Worm (Caenorhabditis elegans) whole organism, L1 larva: ENCODE results near the gene efk-1.

Experiments
- ama-1 ChIP-seq: fragments of 150-350 bp; optimal IDR thresholded peaks from 2 replicates; lab custom pipeline; 2014
- blmp-1 ChIP-seq: fragments of 150-350 bp; optimal IDR thresholded peaks from 2 replicates; lab custom pipeline; 2014; ENCODE audit warnings: missing biosample characterization, missing genetic modification characterization
- ceh-8 ChIP-seq: fragments of 200-800 bp; sonication (Bioruptor generic); optimal IDR thresholded peaks from 2 replicates; lab custom pipeline; 2018; ENCODE audit warnings: mild to moderate bottlenecking, missing genetic modification characterization, moderate library complexity, missing compliant biosample characterization
- ceh-82 ChIP-seq, 3 experiments: fragments of 150-350 bp in 1 of 3; sonication (generic microtip) in 2 of 3; optimal IDR thresholded peaks; 2 replicates each; lab custom pipeline; 2014 to 2017; ENCODE audit warnings: missing biosample characterization in 3 of 3, missing genetic modification characterization in 3 of 3
- dpl-1 ChIP-seq, 3 experiments: fragments of 150-350 bp in 2 of 3; sonication (generic microtip) in 1 of 3; optimal IDR thresholded peaks; 2 replicates each; lab custom pipeline; 2014 to 2017; ENCODE audit warnings: missing biosample characterization in 3 of 3, missing genetic modification characterization in 3 of 3, missing genetic modification reagents in 3 of 3
- dsc-1 ChIP-seq: sonication (generic microtip); optimal IDR thresholded peaks from 2 replicates; lab custom pipeline; 2016; ENCODE audit warnings: mild to moderate bottlenecking, missing genetic modification characterization, missing compliant biosample characterization
- efl-3 ChIP-seq: fragments of 200-800 bp; sonication (Bioruptor generic); optimal IDR thresholded peaks from 2 replicates; lab custom pipeline; 2018; ENCODE audit warnings: mild to moderate bottlenecking, missing genetic modification characterization, missing compliant biosample characterization
- elt-2 ChIP-seq: sonication (generic microtip); optimal IDR thresholded peaks from 2 replicates; lab custom pipeline; 2016; ENCODE audit warnings: missing genetic modification characterization, mild to moderate bottlenecking, inconsistent platforms, missing compliant biosample characterization, missing genetic modification reagents
- elt-3 ChIP-seq, 6 experiments: fragments of 150-350 bp in 1 of 6; sonication (generic microtip); optimal IDR thresholded peaks; 2 replicates each; lab custom pipeline; 2017 to 2018; ENCODE audit warnings: missing biosample characterization in 6 of 6, missing genetic modification characterization in 6 of 6, inconsistent platforms in 1 of 6
- fkh-10 ChIP-seq: sonication (generic microtip); optimal IDR thresholded peaks from 2 replicates; lab custom pipeline; 2017; ENCODE audit warnings: missing biosample characterization, missing genetic modification reagents, missing genetic modification characterization
- fkh-4 ChIP-seq: sonication (generic microtip); optimal IDR thresholded peaks from 2 replicates; lab custom pipeline; 2016; ENCODE audit warnings: missing compliant biosample characterization, missing genetic modification characterization, borderline replicate concordance
- fkh-8 ChIP-seq: sonication (generic microtip); optimal IDR thresholded peaks from 2 replicates; lab custom pipeline; 2016; ENCODE audit warnings: mild to moderate bottlenecking, missing genetic modification characterization, missing compliant biosample characterization
- hlh-17 ChIP-seq: fragments of 200-800 bp; sonication (Bioruptor generic); optimal IDR thresholded peaks from 2 replicates; lab custom pipeline; 2018; ENCODE audit warnings: missing genetic modification characterization, mild to moderate bottlenecking, missing compliant biosample characterization, moderate library complexity, borderline replicate concordance
- irx-1 ChIP-seq: sonication (generic microtip); optimal IDR thresholded peaks from 2 replicates; lab custom pipeline; 2016; ENCODE audit warnings: missing genetic modification characterization, missing compliant biosample characterization
- isw-1 ChIP-seq: fragments of 200-800 bp; sonication (Bioruptor generic); IDR thresholded peaks from 2 replicates; pipeline ENCODE4 v1.3.6; 2022; ENCODE audit warnings: missing genetic modification characterization, missing compliant biosample characterization
- lin-14 ChIP-seq: fragments of 200-800 bp; sonication (Bioruptor generic); optimal IDR thresholded peaks from 2 replicates; lab custom pipeline; 2018; ENCODE audit warnings: mild to moderate bottlenecking, missing genetic modification characterization, moderate library complexity, missing compliant biosample characterization
- lin-15B ChIP-seq: fragments of 150-350 bp; sonication (generic microtip); optimal IDR thresholded peaks from 3 replicates; lab custom pipeline; 2014; ENCODE audit warnings: missing biosample characterization, missing genetic modification characterization
- lsy-2 ChIP-seq, 2 experiments: fragments of 150-350 bp; optimal IDR thresholded peaks; 2 replicates each; lab custom pipeline; 2014; ENCODE audit warnings: missing biosample characterization in 2 of 2, missing genetic modification characterization in 2 of 2
- mep-1 ChIP-seq: fragments of 150-350 bp; optimal IDR thresholded peaks from 2 replicates; lab custom pipeline; 2014; ENCODE audit warnings: missing biosample characterization, missing genetic modification characterization
- nhr-19 ChIP-seq: fragments of 200-800 bp; sonication (Bioruptor generic); conservative IDR thresholded peaks from 2 replicates; pipeline ENCODE4 v1.3.6; 2022; ENCODE audit warnings: missing genetic modification characterization, missing compliant biosample characterization
- nhr-20 ChIP-seq: sonication (generic microtip); optimal IDR thresholded peaks from 2 replicates; lab custom pipeline; 2016; ENCODE audit warnings: mild to moderate bottlenecking, missing genetic modification characterization, missing compliant biosample characterization
- nhr-47 ChIP-seq: sonication (generic microtip); optimal IDR thresholded peaks from 2 replicates; lab custom pipeline; 2016; ENCODE audit warnings: mild to moderate bottlenecking, missing genetic modification characterization, moderate library complexity, missing compliant biosample characterization
- nhr-71 ChIP-seq: sonication (generic microtip); optimal IDR thresholded peaks from 2 replicates; lab custom pipeline; 2016; ENCODE audit warnings: mild to moderate bottlenecking, missing genetic modification characterization, moderate library complexity, missing compliant biosample characterization
- nhr-77 ChIP-seq: fragments of 150-350 bp; optimal IDR thresholded peaks from 2 replicates; lab custom pipeline; 2014; ENCODE audit warnings: missing biosample characterization, missing genetic modification characterization
- nhr-85 ChIP-seq: sonication (generic microtip); peaks from one replicate; lab custom pipeline; 2016; ENCODE audit warnings: missing genetic modification characterization, inconsistent platforms, missing compliant biosample characterization
- pag-3 ChIP-seq: sonication (generic microtip); optimal IDR thresholded peaks from 2 replicates; lab custom pipeline; 2017; ENCODE audit warnings: missing genetic modification characterization, mild to moderate bottlenecking, missing compliant biosample characterization, antibody characterized with exemption, borderline replicate concordance; ENCODE audit not compliant: insufficient read depth
- pax-3 ChIP-seq: fragments of 200-800 bp; sonication (Bioruptor generic); optimal IDR thresholded peaks from 2 replicates; lab custom pipeline; 2018; ENCODE audit warnings: mild to moderate bottlenecking, missing genetic modification characterization, moderate library complexity, missing compliant biosample characterization
- snu-23 ChIP-seq: sonication (generic microtip); optimal IDR thresholded peaks from 2 replicates; lab custom pipeline; 2016; ENCODE audit warnings: missing genetic modification characterization, missing compliant biosample characterization
- swsn-7 ChIP-seq: sonication (generic microtip); optimal IDR thresholded peaks from 2 replicates; lab custom pipeline; 2016; ENCODE audit warnings: missing genetic modification characterization, missing compliant biosample characterization
- tbx-2 ChIP-seq: sonication (generic microtip); optimal IDR thresholded peaks from 2 replicates; lab custom pipeline; 2016; ENCODE audit warnings: missing genetic modification characterization, missing compliant biosample characterization
- unc-86 ChIP-seq: sonication (generic microtip); optimal IDR thresholded peaks from 2 replicates; lab custom pipeline; 2016; ENCODE audit warnings: missing genetic modification characterization, missing compliant biosample characterization
- unc-98 ChIP-seq: fragments of 200-800 bp; sonication (Bioruptor generic); IDR thresholded peaks from 2 replicates; pipeline ENCODE4 v1.3.6; 2022; ENCODE audit warnings: missing genetic modification characterization, missing compliant biosample characterization
- xbp-1 ChIP-seq: sonication (generic microtip); optimal IDR thresholded peaks from 2 replicates; lab custom pipeline; 2016; ENCODE audit warnings: missing genetic modification characterization, missing compliant biosample characterization
- zip-4 ChIP-seq: fragments of 200-800 bp; sonication (Bioruptor generic); optimal IDR thresholded peaks from 2 replicates; lab custom pipeline; 2018; ENCODE audit warnings: mild to moderate bottlenecking, missing genetic modification characterization, moderate library complexity, missing compliant biosample characterization

The efk-1 gene

ce11 chrIII:6135211-6135610, 33.1 kb downstream of the efk-1 start (continued):
- no peak for TF ChIP-seq pag-3 (tag; lab: Kevin White, UChicago)
- no peak for TF ChIP-seq lin-15B (tag; lab: Kevin White, UChicago)
- TF ChIP-seq ama-1, result no peak
- TF ChIP-seq, all 84 proteins: peak for 6

ce11 chrIII:6134111-6134510, 34.2 kb downstream of the efk-1 start:
- TF ChIP-seq dsc-1, result peak; percentile 75
- TF ChIP-seq tbx-2 (tag; lab: Kevin White, UChicago), result no peak

- TF ChIP-seq blmp-1 (tag; lab: Kevin White, UChicago) (peak; percentile 49), lin-14 (GFP tag; lab: Kevin White, UChicago) (peak; percentile 94), nhr-19 (GFP tag; lab: Robert Waterston, UW) (peak; percentile 42; the same call in 1 of the 2 replicates), nhr-85 (tag; lab: Kevin White, UChicago) (peak; percentile 79), irx-1 (tag; lab: Kevin White, UChicago) (peak; percentile 46), tbx-2 (tag; lab: Kevin White, UChicago) (peak; percentile 44), zip-4 (GFP tag; lab: Kevin White, UChicago) (peak; percentile 50), dpl-1 (GFP tag; optimal IDR thresholded peaks at IDR 0.05; lab: Kevin White, UChicago) (peak in 1 of 3 experiments; percentile 1), fkh-8 (tag; lab: Kevin White, UChicago) (peak; percentile 73), pax-3 (tag; lab: Kevin White, UChicago) (peak; percentile 75), xbp-1 (tag; lab: Kevin White, UChicago) (peak; percentile 5), hlh-17 (peak; percentile 60), elt-2 (tag; lab: Kevin White, UChicago) (peak; percentile 40), fkh-10 (peak; percentile 65), ceh-8 (GFP tag; lab: Kevin White, UChicago) (peak; percentile 79), lsy-2 (tag; optimal IDR thresholded peaks at IDR 0.05; lab: Kevin White, UChicago) (peak in 1 of 2 experiments; percentile 21), nhr-71 (tag; lab: Kevin White, UChicago) (peak; percentile 41), unc-86 (peak; percentile 70), ceh-82 (tag; optimal IDR thresholded peaks at IDR 0.05; lab: Kevin White, UChicago) (peak in 1 of 3 experiments; percentile 2), nhr-47 (tag; lab: Kevin White, UChicago) (peak; percentile 70), isw-1 (GFP tag; lab: Robert Waterston, UW) (0 out of 2 replicates have a peak, but pooled peaks have one; percentile 22), swsn-7 (tag; lab: Kevin White, UChicago) (peak; percentile 62)
These were observed 35.0 kb downstream of the efk-1 start for ce11 chrIII:6133389-6133789.

ce11 chrIII:6132068-6132467, 36.3 kb downstream of the efk-1 start:
- TF ChIP-seq nhr-77 (tag; lab: Kevin White, UChicago) (peak; percentile 9), nhr-20 (tag; lab: Kevin White, UChicago) (peak; percentile 36), snu-23 (peak; percentile 9), efl-3 (GFP tag; lab: Kevin White, UChicago) (peak; percentile 43), lsy-2 (tag; optimal IDR thresholded peaks at IDR 0.05; lab: Kevin White, UChicago) (peak in 1 of 2 experiments; percentile 6), nhr-85 (tag; lab: Kevin White, UChicago) (peak; percentile 91), nhr-71 (tag; lab: Kevin White, UChicago) (peak; percentile 53), xbp-1 (tag; lab: Kevin White, UChicago) (no peak), elt-3 (tag; optimal IDR thresholded peaks at IDR 0.05; lab: Kevin White, UChicago) (no peak), lin-14 (GFP tag; lab: Kevin White, UChicago) (peak; percentile 81), fkh-4 (no peak), blmp-1 (tag; lab: Kevin White, UChicago) (peak; percentile 69), mep-1 (peak; percentile 58), unc-98 (no peak)
